Worm (Caenorhabditis elegans): ENCODE measurements around the gene lys-10.
A peak's percentile ranks its signal among the peaks of the same experiment; 100 is the strongest.

lys-10 gene

DNA sequence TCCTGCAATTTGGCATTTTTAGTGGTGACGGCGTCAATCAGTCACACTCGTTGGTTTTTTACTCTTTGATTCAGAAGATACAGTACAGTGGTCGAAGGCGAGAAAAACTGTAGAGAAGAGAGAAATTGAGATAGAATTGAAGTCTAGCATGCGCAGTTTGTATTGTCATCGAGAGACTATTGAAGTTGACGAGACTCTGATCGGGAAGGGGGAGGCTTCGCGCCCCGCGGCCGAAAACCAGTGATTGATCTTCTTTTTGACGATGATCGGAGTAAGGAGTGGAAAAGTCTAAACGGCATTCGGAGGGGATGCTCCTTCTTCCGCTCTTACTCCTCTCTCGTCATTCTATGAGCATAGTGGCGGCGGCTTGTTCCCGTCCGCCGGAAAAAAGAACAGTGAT is 30.7 kb upstream of the lys-10 start (continued):
- TF ChIP-seq fkh-10 (GFP tag; optimal IDR thresholded peaks at IDR 0.05) (no peak), dpl-1 (GFP tag; optimal IDR thresholded peaks at IDR 0.05) (peak in 2 of 3 experiments; percentile 12 to 46), vab-15 (tag; optimal IDR thresholded peaks at IDR 0.05) (no peak), ceh-88 (GFP tag; IDR thresholded peaks at IDR 0.05) (no peak), jun-1 (tag; optimal IDR thresholded peaks at IDR 0.05) (no peak), mdl-1 (tag; optimal IDR thresholded peaks at IDR 0.05) (no peak), swsn-7 (tag; optimal IDR thresholded peaks at IDR 0.05) (no peak), unc-86 (tag; optimal IDR thresholded peaks at IDR 0.05) (no peak), C16A3.4 (tag; optimal IDR thresholded peaks at IDR 0.05) (no peak), nhr-77 (tag; optimal IDR thresholded peaks at IDR 0.05) (peak; percentile 14), dsc-1 (tag; optimal IDR thresholded peaks at IDR 0.05) (no peak), hlh-4 (tag; optimal IDR thresholded peaks at IDR 0.05) (no peak), ceh-63 (GFP tag; optimal IDR thresholded peaks at IDR 0.05) (no peak), nhr-76 (tag; optimal IDR thresholded peaks at IDR 0.05) (no peak), tbx-2 (tag; optimal IDR thresholded peaks at IDR 0.05) (peak; percentile 27), nhr-84 (tag; optimal IDR thresholded peaks at IDR 0.05) (no peak), efl-1 (optimal IDR thresholded peaks at IDR 0.05) (peak; percentile 16 to 51), efl-1 (GFP tag; optimal IDR thresholded peaks at IDR 0.05 in 1 of 2) (peak; percentile 2 to 93), nhr-28 (tag; optimal IDR thresholded peaks at IDR 0.05) (no peak), fos-1 (tag; optimal IDR thresholded peaks at IDR 0.05) (no peak), blmp-1 (tag; optimal IDR thresholded peaks at IDR 0.05) (peak; percentile 71), zip-4 (GFP tag; optimal IDR thresholded peaks at IDR 0.05) (no peak), unc-30 (tag; optimal IDR thresholded peaks at IDR 0.05) (no peak), ztf-4 (tag; optimal IDR thresholded peaks at IDR 0.05) (no peak), nhr-11 (tag; optimal IDR thresholded peaks at IDR 0.05) (no peak), C34B4.2 (tag; optimal IDR thresholded peaks at IDR 0.05) (no peak), snpc-4 (tag; optimal IDR thresholded peaks at IDR 0.05) (no peak), unc-98 (GFP tag; IDR thresholded peaks at IDR 0.05) (no peak), grh-1 (GFP tag; IDR thresholded peaks at IDR 0.05) (peak; percentile 63), C04F5.9 (tag; optimal IDR thresholded peaks at IDR 0.05) (no peak), snu-23 (GFP tag; optimal IDR thresholded peaks at IDR 0.05) (peak; percentile 77), nhr-47 (tag; optimal IDR thresholded peaks at IDR 0.05) (no peak), pax-3 (tag; optimal IDR thresholded peaks at IDR 0.05) (no peak), ces-1 (GFP tag; optimal IDR thresholded peaks at IDR 0.05) (no peak), hpl-2 (GFP tag; optimal IDR thresholded peaks at IDR 0.05) (no peak), lir-3 (tag; optimal IDR thresholded peaks at IDR 0.05; ENCODE audit: poor library complexity) (no peak), efl-3 (GFP tag; optimal IDR thresholded peaks at IDR 0.05) (no peak), sptf-1 (tag; optimal IDR thresholded peaks at IDR 0.05) (no peak)

- peak; percentile 18 for TF ChIP-seq snu-23 (GFP tag; optimal IDR thresholded peaks at IDR 0.05)
- TF ChIP-seq blmp-1 (tag; optimal IDR thresholded peaks at IDR 0.05): peak; percentile 70
- TF ChIP-seq nhr-85 (tag): peak; percentile 90
- TF ChIP-seq grh-1 (GFP tag; IDR thresholded peaks at IDR 0.05): peak; percentile 64
- no peak for TF ChIP-seq lin-35 (GFP tag; optimal IDR thresholded peaks at IDR 0.05)
- no peak for TF ChIP-seq nhr-11 (tag; optimal IDR thresholded peaks at IDR 0.05)
- no peak for TF ChIP-seq sptf-1 (tag; optimal IDR thresholded peaks at IDR 0.05)
- no peak for TF ChIP-seq fos-1 (tag; optimal IDR thresholded peaks at IDR 0.05)
- TF ChIP-seq lin-14 (GFP tag; optimal IDR thresholded peaks at IDR 0.05): peak; percentile 30
- TF ChIP-seq nhr-77 (tag; optimal IDR thresholded peaks at IDR 0.05): no peak
- no peak for TF ChIP-seq nhr-28 (tag; optimal IDR thresholded peaks at IDR 0.05)
- no peak for TF ChIP-seq snpc-4 (tag; optimal IDR thresholded peaks at IDR 0.05)
- no peak for TF ChIP-seq nhr-71 (tag; optimal IDR thresholded peaks at IDR 0.05)
- TF ChIP-seq xbp-1 (tag; optimal IDR thresholded peaks at IDR 0.05): no peak
- peak in 4 of 6 experiments; percentile 1 to 18 (median 16) for TF ChIP-seq elt-3 (tag; optimal IDR thresholded peaks at IDR 0.05)
These were observed 29.9 kb upstream of the lys-10 start for ce11 chrIV:8302648-8303161.
